Fruit fly (Drosophila melanogaster) whole organism, embryonic: ENCODE results near the gene Sur-8.

ENCODE experiments used
- CG8924 ChIP-seq: fragments of 200-800 bp; optimal IDR thresholded peaks from 3 replicates; lab custom pipeline; 2019; ENCODE audit warnings: missing biosample characterization, mild to moderate bottlenecking, missing genetic modification characterization, moderate library complexity
- Fer2 ChIP-seq: fragments of 200-800 bp; sonication (Bioruptor generic); optimal IDR thresholded peaks from 2 replicates; lab custom pipeline; 2018; ENCODE audit warnings: missing biosample characterization, mild to moderate bottlenecking, missing genetic modification characterization, moderate library complexity
- Xbp1 ChIP-seq: fragments of 200-800 bp; sonication (Bioruptor generic); optimal IDR thresholded peaks from 3 replicates; lab custom pipeline; 2016; ENCODE audit warnings: missing biosample characterization, mild to moderate bottlenecking, missing genetic modification characterization
- da ChIP-seq: fragments of 200-800 bp; sonication (Bioruptor generic); optimal IDR thresholded peaks from 2 replicates; lab custom pipeline; 2016; ENCODE audit warnings: missing biosample characterization, missing genetic modification characterization

- TF ChIP-seq Fer2 (no peak), CG8924 (tag; lab: Kevin White, UChicago) (no peak), Xbp1 (GFP tag; lab: Kevin White, UChicago) (no peak), da (no peak)
Observed at dm6 chr3R:17420338-17420737, 18.0 kb upstream of the Sur-8 start, which contains the start of gene CG42835.
